Fruit fly (Drosophila melanogaster) whole organism, adult: ENCODE measurements around the gene CG33639.

Experiments
- CG11617 ChIP-seq: fragments of 200-800 bp; sonication (Bioruptor generic); optimal IDR thresholded peaks from 2 replicates; lab custom pipeline; 2017; ENCODE audit warnings: mild to moderate bottlenecking, missing biosample characterization, missing genetic modification reagents, missing genetic modification characterization
- CG12768 ChIP-seq: fragments of 200-800 bp; sonication (Bioruptor generic); optimal IDR thresholded peaks from 2 replicates; lab custom pipeline; 2017; ENCODE audit warnings: missing biosample characterization, missing genetic modification characterization, mild to moderate bottlenecking, moderate library complexity, missing genetic modification reagents
- CG14711 ChIP-seq: fragments of 200-800 bp; sonication (Bioruptor generic); optimal IDR thresholded peaks from 2 replicates; lab custom pipeline; 2018; ENCODE audit warnings: missing biosample characterization, mild to moderate bottlenecking, missing genetic modification characterization, moderate library complexity
- CG1620 ChIP-seq: fragments of 200-800 bp; sonication (Bioruptor generic); optimal IDR thresholded peaks from 2 replicates; lab custom pipeline; 2016; ENCODE audit warnings: missing biosample characterization, missing genetic modification characterization
- CG33017 ChIP-seq: fragments of 200-800 bp; sonication (Bioruptor generic); optimal IDR thresholded peaks from 2 replicates; lab custom pipeline; 2018; ENCODE audit warnings: missing biosample characterization, mild to moderate bottlenecking, missing genetic modification characterization, moderate library complexity
- CG5204 ChIP-seq: fragments of 200-800 bp; sonication (Bioruptor generic); optimal IDR thresholded peaks from 2 replicates; lab custom pipeline; 2016; ENCODE audit warnings: missing biosample characterization, missing genetic modification characterization
- CG7045 ChIP-seq: fragments of 200-800 bp; sonication (Bioruptor generic); optimal IDR thresholded peaks from 2 replicates; lab custom pipeline; 2017; ENCODE audit warnings: missing biosample characterization, mild to moderate bottlenecking, missing genetic modification characterization
- CG7101 ChIP-seq: fragments of 200-800 bp; sonication (Bioruptor generic); optimal IDR thresholded peaks from 2 replicates; lab custom pipeline; 2018; ENCODE audit warnings: missing biosample characterization, mild to moderate bottlenecking, missing genetic modification characterization, moderate library complexity
- Clk ChIP-seq: fragments of 200-800 bp; sonication (Bioruptor generic); optimal IDR thresholded peaks from 2 replicates; lab custom pipeline; 2017; ENCODE audit warnings: missing biosample characterization, missing genetic modification characterization
- Crg-1 ChIP-seq: fragments of 200-800 bp; sonication (Bioruptor generic); optimal IDR thresholded peaks from 2 replicates; lab custom pipeline; 2016; ENCODE audit warnings: missing biosample characterization, missing genetic modification characterization
- Hr96 ChIP-seq: fragments of 200-800 bp; sonication (Bioruptor generic); optimal IDR thresholded peaks from 2 replicates; lab custom pipeline; 2016; ENCODE audit warnings: missing biosample characterization, missing genetic modification characterization
- Mnt ChIP-seq: fragments of 200-800 bp; sonication (Bioruptor generic); optimal IDR thresholded peaks from 2 replicates; lab custom pipeline; 2016; ENCODE audit warnings: missing biosample characterization, mild to moderate bottlenecking, missing genetic modification characterization
- bab1 ChIP-seq: fragments of 200-800 bp; sonication (Bioruptor generic); optimal IDR thresholded peaks from 3 replicates; lab custom pipeline; 2019; ENCODE audit warnings: missing biosample characterization, mild to moderate bottlenecking, missing genetic modification characterization, moderate library complexity
- cic ChIP-seq: fragments of 200-800 bp; sonication (Bioruptor generic); optimal IDR thresholded peaks from 2 replicates; lab custom pipeline; 2017; ENCODE audit warnings: missing biosample characterization, mild to moderate bottlenecking, missing genetic modification characterization, moderate library complexity
- cnc ChIP-seq, 2 experiments: fragments of >200 bp; optimal IDR thresholded peaks; 2 replicates each; lab custom pipeline; 2017
- kay ChIP-seq: fragments of 200-800 bp; sonication (Bioruptor generic); peaks from one replicate; lab custom pipeline; 2016; ENCODE audit warnings: missing biosample characterization, missing genetic modification characterization, borderline replicate concordance
- ovo ChIP-seq: fragments of 200-800 bp; sonication (Bioruptor generic); optimal IDR thresholded peaks from 2 replicates; lab custom pipeline; 2016; ENCODE audit warnings: missing biosample characterization, missing genetic modification characterization
- pad ChIP-seq: fragments of 200-800 bp; sonication (Bioruptor generic); optimal IDR thresholded peaks from 3 replicates; lab custom pipeline; 2017; ENCODE audit warnings: missing biosample characterization, missing genetic modification characterization, mild to moderate bottlenecking, moderate library complexity, missing genetic modification reagents
- tj ChIP-seq: fragments of 200-800 bp; sonication (Bioruptor generic); optimal IDR thresholded peaks from 3 replicates; lab custom pipeline; 2017; ENCODE audit warnings: missing biosample characterization, mild to moderate bottlenecking, missing genetic modification characterization, moderate library complexity
- toe ChIP-seq: fragments of 200-800 bp; sonication (Bioruptor generic); optimal IDR thresholded peaks from 2 replicates; lab custom pipeline; 2016; ENCODE audit warnings: missing biosample characterization, missing genetic modification characterization

Gene CG33639

dm6 chrX:18237886-18238285, 12.0 kb upstream of the CG33639 start:
- TF ChIP-seq CG1620 (GFP tag; lab: Kevin White, UChicago), result no peak
- TF ChIP-seq cnc (optimal IDR thresholded peaks at IDR 0.05; lab: Kevin White, UChicago), result no peak
- TF ChIP-seq ovo (GFP tag; lab: Kevin White, UChicago), result no peak
- TF ChIP-seq Clk (GFP tag; lab: Kevin White, UChicago), result no peak
- TF ChIP-seq CG12768, result no peak
- no peak for TF ChIP-seq CG33017
- no peak for TF ChIP-seq pad (GFP tag; lab: Kevin White, UChicago)
- TF ChIP-seq Hr96 (GFP tag; lab: Kevin White, UChicago), result no peak
- no peak for TF ChIP-seq CG7101 (tag; lab: Kevin White, UChicago)
- TF ChIP-seq toe (GFP tag; lab: Kevin White, UChicago), result no peak
- TF ChIP-seq kay, result no peak
- TF ChIP-seq CG11617, result no peak
- no peak for TF ChIP-seq tj (GFP tag; lab: Kevin White, UChicago)
- TF ChIP-seq CG7045 (GFP tag; lab: Kevin White, UChicago), result no peak

DNA sequence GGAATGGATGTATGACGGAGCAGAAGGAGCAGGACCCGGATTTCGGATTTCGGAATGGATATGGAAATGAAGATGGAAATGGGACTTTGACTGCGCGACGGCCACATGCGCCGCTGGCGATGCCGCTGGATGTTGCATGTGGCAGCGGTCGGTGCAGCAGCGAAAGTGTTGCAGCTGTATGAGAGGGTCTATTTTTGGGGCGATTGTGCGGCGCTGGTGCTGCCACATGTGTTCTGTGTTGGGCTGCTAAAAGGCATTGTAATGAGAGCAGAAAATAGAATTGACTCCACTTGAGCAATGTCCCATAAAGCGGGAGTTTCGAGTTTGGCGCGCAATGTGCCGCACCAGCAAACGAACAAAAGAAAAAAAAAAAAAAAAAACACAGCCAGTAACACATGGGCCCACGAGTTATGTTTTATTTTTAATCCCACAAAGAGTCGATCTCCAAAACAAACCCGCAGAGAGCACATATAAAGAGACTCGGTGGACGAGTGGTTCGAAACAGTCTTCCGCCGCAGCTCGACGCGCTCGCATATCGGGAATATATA, 16.9 kb downstream of the CG33639 start, which contains the start of gene Him:
Gene Him, plus strand, starts transcription at position 498 of the 548 bp plus-strand sequence.
- TF ChIP-seq CG12768 (no peak), kay (no peak), Clk (GFP tag; lab: Kevin White, UChicago) (no peak), bab1 (GFP tag; lab: Kevin White, UChicago) (no peak), tj (GFP tag; lab: Kevin White, UChicago) (no peak)

dm6 chrX:18208079-18208865, 17.6 kb downstream of the CG33639 start:
- no peak for TF ChIP-seq pad (GFP tag; lab: Kevin White, UChicago)
- no peak for TF ChIP-seq Mnt (GFP tag; lab: Kevin White, UChicago)
- TF ChIP-seq CG12768, result no peak
- TF ChIP-seq ovo (GFP tag; lab: Kevin White, UChicago), result no peak
- TF ChIP-seq Clk (GFP tag; lab: Kevin White, UChicago), result no peak
- no peak for TF ChIP-seq Hr96 (GFP tag; lab: Kevin White, UChicago)
- TF ChIP-seq CG7101 (tag; lab: Kevin White, UChicago), result no peak
- TF ChIP-seq CG7045 (GFP tag; lab: Kevin White, UChicago), result no peak
- TF ChIP-seq Crg-1 (GFP tag; lab: Kevin White, UChicago), result no peak
- no peak for TF ChIP-seq CG5204 (GFP tag; lab: Kevin White, UChicago)
- TF ChIP-seq bab1 (GFP tag; lab: Kevin White, UChicago), result no peak
- TF ChIP-seq cic (GFP tag; lab: Kevin White, UChicago), result no peak
- TF ChIP-seq kay, result no peak
- TF ChIP-seq CG33017, result no peak
- no peak for TF ChIP-seq CG11617

DNA sequence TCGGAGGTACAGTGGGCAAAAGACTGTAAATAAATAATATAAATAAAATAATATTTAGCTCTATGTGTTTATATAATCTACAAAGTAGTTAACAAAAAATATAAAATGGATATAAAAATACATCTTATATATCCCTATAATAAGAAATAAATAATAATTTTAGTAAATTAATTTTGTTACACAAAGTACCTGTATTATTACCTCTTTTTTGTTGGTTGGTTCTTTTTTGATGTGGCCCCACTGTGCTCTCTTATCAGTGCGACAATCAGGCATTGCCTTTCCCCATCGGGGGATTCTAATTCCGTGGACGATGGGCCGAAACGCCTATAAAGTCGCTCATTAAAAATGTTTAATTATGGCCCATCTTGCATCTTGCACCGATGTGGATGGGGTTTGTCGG, 18.3 kb downstream of the CG33639 start:
- TF ChIP-seq CG1620 (GFP tag; lab: Kevin White, UChicago), result no peak
- no peak for TF ChIP-seq CG5204 (GFP tag; lab: Kevin White, UChicago)
- TF ChIP-seq ovo (GFP tag; lab: Kevin White, UChicago), result no peak
- no peak for TF ChIP-seq bab1 (GFP tag; lab: Kevin White, UChicago)
- no peak for TF ChIP-seq CG7045 (GFP tag; lab: Kevin White, UChicago)
- no peak for TF ChIP-seq CG14711
- no peak for TF ChIP-seq Hr96 (GFP tag; lab: Kevin White, UChicago)
- TF ChIP-seq Crg-1 (GFP tag; lab: Kevin White, UChicago), result no peak

- TF ChIP-seq CG11617 (no peak), CG12768 (no peak), CG7045 (GFP tag; lab: Kevin White, UChicago) (no peak), Clk (GFP tag; lab: Kevin White, UChicago) (no peak), Crg-1 (GFP tag; lab: Kevin White, UChicago) (no peak), ovo (GFP tag; lab: Kevin White, UChicago) (no peak), Mnt (GFP tag; lab: Kevin White, UChicago) (no peak), CG14711 (no peak), cic (GFP tag; lab: Kevin White, UChicago) (no peak), pad (GFP tag; lab: Kevin White, UChicago) (no peak), cnc (optimal IDR thresholded peaks at IDR 0.05; lab: Kevin White, UChicago) (no peak), CG7101 (tag; lab: Kevin White, UChicago) (no peak)
These were observed 20.8 kb downstream of the CG33639 start, which contains the start of gene Hesr for dm6 chrX:18205044-18205443. Gene Hesr, minus strand, starts transcription at chrX:18205144.

- TF ChIP-seq CG7045 (GFP tag; lab: Kevin White, UChicago), result no peak
- no peak for TF ChIP-seq Crg-1 (GFP tag; lab: Kevin White, UChicago)
- TF ChIP-seq cnc (optimal IDR thresholded peaks at IDR 0.05; lab: Kevin White, UChicago), result no peak
- no peak for TF ChIP-seq pad (GFP tag; lab: Kevin White, UChicago)
- no peak for TF ChIP-seq CG12768
- no peak for TF ChIP-seq CG7101 (tag; lab: Kevin White, UChicago)
- TF ChIP-seq CG1620 (GFP tag; lab: Kevin White, UChicago), result no peak
- no peak for TF ChIP-seq tj (GFP tag; lab: Kevin White, UChicago)
- TF ChIP-seq CG11617, result no peak
- TF ChIP-seq toe (GFP tag; lab: Kevin White, UChicago), result no peak
- TF ChIP-seq kay, result no peak
- TF ChIP-seq CG33017, result no peak
- TF ChIP-seq Clk (GFP tag; lab: Kevin White, UChicago), result no peak
- TF ChIP-seq cic (GFP tag; lab: Kevin White, UChicago), result no peak
- no peak for TF ChIP-seq CG14711
- no peak for TF ChIP-seq Mnt (GFP tag; lab: Kevin White, UChicago)
- TF ChIP-seq bab1 (GFP tag; lab: Kevin White, UChicago), result no peak
- TF ChIP-seq Hr96 (GFP tag; lab: Kevin White, UChicago), result no peak
- no peak for TF ChIP-seq CG5204 (GFP tag; lab: Kevin White, UChicago)
These were observed 28.2 kb downstream of the CG33639 start for dm6 chrX:18197642-18198041.
